Worm (Caenorhabditis elegans) whole organism, L1 larva: Measurements from ENCODE around the gene nlp-24.
A peak's percentile ranks its signal among the peaks of the same experiment; 100 is the strongest.

ENCODE experiments used
- C16A3.4 ChIP-seq: fragments of 150-350 bp; optimal IDR thresholded peaks from 2 replicates; lab custom pipeline; 2014; ENCODE audit warnings: missing biosample characterization, missing genetic modification characterization
- F16B12.6 ChIP-seq: fragments of 150-350 bp; optimal IDR thresholded peaks from 2 replicates; lab custom pipeline; 2014; ENCODE audit warnings: missing biosample characterization, missing genetic modification characterization
- aly-2 ChIP-seq: fragments of 150-350 bp; optimal IDR thresholded peaks from 2 replicates; lab custom pipeline; 2014; ENCODE audit warnings: missing biosample characterization, missing genetic modification characterization
- blmp-1 ChIP-seq: fragments of 150-350 bp; optimal IDR thresholded peaks from 2 replicates; lab custom pipeline; 2014; ENCODE audit warnings: missing biosample characterization, missing genetic modification characterization
- ceh-90 ChIP-seq: sonication (generic microtip); optimal IDR thresholded peaks from 2 replicates; lab custom pipeline; 2016; ENCODE audit warnings: missing genetic modification characterization, missing compliant biosample characterization
- ces-1 ChIP-seq: fragments of 150-350 bp; optimal IDR thresholded peaks from 2 replicates; lab custom pipeline; 2014; ENCODE audit warnings: missing biosample characterization, missing genetic modification reagents, missing genetic modification characterization
- dpl-1 ChIP-seq, 3 experiments: fragments of 150-350 bp in 2 of 3; sonication (generic microtip) in 1 of 3; optimal IDR thresholded peaks; 2 replicates each; lab custom pipeline; 2014 to 2017; ENCODE audit warnings: missing biosample characterization in 3 of 3, missing genetic modification characterization in 3 of 3, missing genetic modification reagents in 3 of 3
- efl-1 ChIP-seq, 4 experiments: fragments of 150-350 bp; optimal IDR thresholded peaks in 3 of 4; peaks in 1 of 4; 1 replicate in 1 of 4; 2 replicates in 3 of 4; lab custom pipeline; 2014; ENCODE audit warnings: missing biosample characterization in 2 of 4, missing genetic modification characterization in 2 of 4, missing genetic modification reagents in 2 of 4
- efl-3 ChIP-seq: fragments of 200-800 bp; sonication (Bioruptor generic); optimal IDR thresholded peaks from 2 replicates; lab custom pipeline; 2018; ENCODE audit warnings: mild to moderate bottlenecking, missing genetic modification characterization, missing compliant biosample characterization
- elt-2 ChIP-seq: sonication (generic microtip); optimal IDR thresholded peaks from 2 replicates; lab custom pipeline; 2016; ENCODE audit warnings: missing genetic modification characterization, mild to moderate bottlenecking, inconsistent platforms, missing compliant biosample characterization, missing genetic modification reagents
- elt-3 ChIP-seq, 6 experiments: fragments of 150-350 bp in 1 of 6; sonication (generic microtip); optimal IDR thresholded peaks; 2 replicates each; lab custom pipeline; 2017 to 2018; ENCODE audit warnings: missing biosample characterization in 6 of 6, missing genetic modification characterization in 6 of 6, inconsistent platforms in 1 of 6
- ets-5 ChIP-seq: fragments of 200-800 bp; sonication (Bioruptor generic); IDR thresholded peaks from 2 replicates; pipeline ENCODE4 v1.3.6; 2022; ENCODE audit warnings: missing genetic modification characterization, missing compliant biosample characterization
- fkh-10 ChIP-seq: sonication (generic microtip); optimal IDR thresholded peaks from 2 replicates; lab custom pipeline; 2017; ENCODE audit warnings: missing biosample characterization, missing genetic modification reagents, missing genetic modification characterization
- fkh-4 ChIP-seq: sonication (generic microtip); optimal IDR thresholded peaks from 2 replicates; lab custom pipeline; 2016; ENCODE audit warnings: missing compliant biosample characterization, missing genetic modification characterization, borderline replicate concordance
- grh-1 ChIP-seq: fragments of 200-800 bp; sonication (Bioruptor generic); IDR thresholded peaks from 2 replicates; pipeline ENCODE4 v1.3.6; 2022; ENCODE audit warnings: missing genetic modification reagents, missing genetic modification characterization, missing compliant biosample characterization
- lin-35 ChIP-seq, 2 experiments: fragments of 150-350 bp; optimal IDR thresholded peaks; 2 replicates each; lab custom pipeline; 2014; ENCODE audit warnings: missing biosample characterization in 2 of 2, missing genetic modification characterization in 2 of 2, missing genetic modification reagents in 2 of 2
- lir-3 ChIP-seq: sonication (generic microtip); optimal IDR thresholded peaks from 2 replicates; lab custom pipeline; 2016; ENCODE audit warnings: mild to moderate bottlenecking, missing genetic modification characterization, moderate library complexity, missing compliant biosample characterization; ENCODE audit not compliant: poor library complexity
- mef-2 ChIP-seq: fragments of 150-350 bp; optimal IDR thresholded peaks from 2 replicates; lab custom pipeline; 2014; ENCODE audit warnings: missing biosample characterization, missing genetic modification characterization
- mep-1 ChIP-seq: fragments of 150-350 bp; optimal IDR thresholded peaks from 2 replicates; lab custom pipeline; 2014; ENCODE audit warnings: missing biosample characterization, missing genetic modification characterization
- nhr-11 ChIP-seq: fragments of 150-350 bp; optimal IDR thresholded peaks from 2 replicates; lab custom pipeline; 2014; ENCODE audit warnings: missing biosample characterization, missing genetic modification characterization
- nhr-12 ChIP-seq: sonication (generic microtip); optimal IDR thresholded peaks from 2 replicates; lab custom pipeline; 2017; ENCODE audit warnings: missing biosample characterization, missing genetic modification characterization
- nhr-19 ChIP-seq: fragments of 200-800 bp; sonication (Bioruptor generic); conservative IDR thresholded peaks from 2 replicates; pipeline ENCODE4 v1.3.6; 2022; ENCODE audit warnings: missing genetic modification characterization, missing compliant biosample characterization
- nhr-20 ChIP-seq: sonication (generic microtip); optimal IDR thresholded peaks from 2 replicates; lab custom pipeline; 2016; ENCODE audit warnings: mild to moderate bottlenecking, missing genetic modification characterization, missing compliant biosample characterization
- nhr-237 ChIP-seq: fragments of 150-350 bp; optimal IDR thresholded peaks from 2 replicates; lab custom pipeline; 2014; ENCODE audit warnings: missing biosample characterization, missing genetic modification characterization
- nhr-71 ChIP-seq: sonication (generic microtip); optimal IDR thresholded peaks from 2 replicates; lab custom pipeline; 2016; ENCODE audit warnings: mild to moderate bottlenecking, missing genetic modification characterization, moderate library complexity, missing compliant biosample characterization
- nhr-76 ChIP-seq: sonication (generic microtip); optimal IDR thresholded peaks from 2 replicates; lab custom pipeline; 2017; ENCODE audit warnings: missing biosample characterization, missing genetic modification characterization
- nhr-77 ChIP-seq: fragments of 150-350 bp; optimal IDR thresholded peaks from 2 replicates; lab custom pipeline; 2014; ENCODE audit warnings: missing biosample characterization, missing genetic modification characterization
- nhr-90 ChIP-seq: sonication (generic microtip); optimal IDR thresholded peaks from 2 replicates; lab custom pipeline; 2016; ENCODE audit warnings: mild to moderate bottlenecking, missing genetic modification characterization, missing compliant biosample characterization; ENCODE audit not compliant: poor library complexity
- pag-3 ChIP-seq: sonication (generic microtip); optimal IDR thresholded peaks from 2 replicates; lab custom pipeline; 2017; ENCODE audit warnings: missing genetic modification characterization, mild to moderate bottlenecking, missing compliant biosample characterization, antibody characterized with exemption, borderline replicate concordance; ENCODE audit not compliant: insufficient read depth
- pqm-1 ChIP-seq: sonication (generic microtip); optimal IDR thresholded peaks from 3 replicates; lab custom pipeline; 2017; ENCODE audit warnings: missing biosample characterization, missing genetic modification characterization
- rnt-1 ChIP-seq: sonication (generic microtip); optimal IDR thresholded peaks from 2 replicates; lab custom pipeline; 2016; ENCODE audit warnings: mild to moderate bottlenecking, missing genetic modification characterization, moderate library complexity, missing compliant biosample characterization
- snpc-4 ChIP-seq: fragments of 150-350 bp; optimal IDR thresholded peaks from 2 replicates; lab custom pipeline; 2014; ENCODE audit warnings: missing biosample characterization, missing genetic modification characterization
- sptf-1 ChIP-seq: fragments of 150-350 bp; optimal IDR thresholded peaks from 2 replicates; lab custom pipeline; 2014; ENCODE audit warnings: missing biosample characterization, missing genetic modification characterization
- sup-37 ChIP-seq: fragments of 200-800 bp; sonication (Bioruptor generic); optimal IDR thresholded peaks from 2 replicates; lab custom pipeline; 2018; ENCODE audit warnings: mild to moderate bottlenecking, missing genetic modification characterization, missing compliant biosample characterization
- swsn-7 ChIP-seq: sonication (generic microtip); optimal IDR thresholded peaks from 2 replicates; lab custom pipeline; 2016; ENCODE audit warnings: missing genetic modification characterization, missing compliant biosample characterization
- tlp-1 ChIP-seq: fragments of 150-350 bp; optimal IDR thresholded peaks from 2 replicates; lab custom pipeline; 2014; ENCODE audit warnings: missing biosample characterization, missing genetic modification characterization
- zip-4 ChIP-seq: fragments of 200-800 bp; sonication (Bioruptor generic); optimal IDR thresholded peaks from 2 replicates; lab custom pipeline; 2018; ENCODE audit warnings: mild to moderate bottlenecking, missing genetic modification characterization, moderate library complexity, missing compliant biosample characterization
- ztf-11 ChIP-seq, 2 experiments: sonication (generic microtip); optimal IDR thresholded peaks; 2 replicates each; lab custom pipeline; 2016 to 2017; ENCODE audit warnings: missing genetic modification characterization in 2 of 2, missing biosample characterization in 1 of 2, missing compliant biosample characterization in 1 of 2

The nlp-24 gene

DNA sequence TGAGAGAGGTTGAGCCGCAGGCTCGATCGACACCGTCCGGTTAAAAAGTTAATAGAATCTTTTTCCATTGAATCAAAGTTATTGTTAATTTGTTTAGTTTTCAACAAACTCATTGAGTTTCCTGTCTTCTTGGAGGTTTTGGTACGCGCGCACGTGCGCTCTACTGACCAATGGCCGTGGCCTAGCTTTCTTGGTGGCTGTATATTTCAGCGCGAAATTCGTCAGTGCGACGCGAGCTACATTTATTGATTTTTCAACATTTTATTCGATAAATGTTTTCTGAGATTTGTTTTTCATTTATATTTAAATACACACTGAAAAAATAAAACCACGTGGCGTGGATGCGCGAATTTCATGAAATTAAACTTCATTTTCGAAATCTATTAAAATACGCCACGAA is 28.0 kb downstream of the nlp-24 start, which contains the start of gene bir-1 (continued):
- TF ChIP-seq elt-2 (tag; lab: Kevin White, UChicago) (no peak), tlp-1 (no peak), nhr-237 (no peak), C16A3.4 (tag; lab: Kevin White, UChicago) (peak; percentile 72), F16B12.6 (tag; lab: Kevin White, UChicago) (no peak), aly-2 (tag; lab: Kevin White, UChicago) (no peak), zip-4 (GFP tag; lab: Kevin White, UChicago) (no peak), fkh-4 (tag; lab: Kevin White, UChicago) (peak; percentile 24)

DNA sequence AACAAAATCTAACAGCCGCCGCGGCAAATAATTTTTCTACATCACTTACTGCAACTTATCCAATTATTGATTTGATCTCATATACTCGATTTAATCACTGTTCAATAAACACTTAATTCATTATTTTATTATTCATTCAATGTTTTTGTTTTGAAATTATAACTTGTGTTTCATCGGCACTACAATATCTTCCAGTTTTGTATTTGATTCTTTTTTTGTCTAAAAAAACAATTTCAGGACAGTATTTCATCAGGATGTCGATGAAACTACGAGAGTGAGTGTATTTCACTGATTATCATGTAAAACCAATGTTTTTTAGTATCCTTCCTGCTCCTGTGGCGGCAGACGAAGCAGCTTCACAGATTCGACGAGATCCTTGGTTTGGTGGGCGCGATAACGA is 29.1 kb downstream of the nlp-24 start, which contains the start of gene skp-1:
Gene skp-1, plus strand, starts transcription at position 238 of the 400 bp plus-strand sequence.
- no peak for TF ChIP-seq pag-3 (tag; lab: Kevin White, UChicago)
- TF ChIP-seq fkh-4 (tag; lab: Kevin White, UChicago), result no peak

DNA sequence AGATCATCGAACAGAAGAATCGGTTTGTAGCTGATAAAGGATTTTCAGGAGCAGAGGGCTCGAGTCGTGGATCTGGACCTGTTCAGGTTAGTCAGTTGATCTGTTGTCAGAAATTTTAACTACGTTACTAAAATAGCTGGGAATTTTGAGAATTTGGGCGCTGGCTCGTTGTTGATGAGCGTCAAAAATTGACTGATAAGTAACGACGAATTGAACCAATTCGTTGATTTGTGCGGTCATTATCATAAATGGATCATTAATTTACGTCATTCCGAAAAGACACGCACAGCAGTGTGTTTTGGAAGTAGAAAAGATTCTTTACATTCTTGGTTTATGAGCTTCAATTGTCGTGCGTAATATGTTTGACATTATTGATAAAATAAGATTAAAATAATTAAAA is 31.6 kb downstream of the nlp-24 start:
- TF ChIP-seq sptf-1 (tag; lab: Kevin White, UChicago) (no peak), pqm-1 (tag; lab: Kevin White, UChicago) (peak; percentile 1)
- TF ChIP-seq, all 84 proteins: peak for 1

DNA sequence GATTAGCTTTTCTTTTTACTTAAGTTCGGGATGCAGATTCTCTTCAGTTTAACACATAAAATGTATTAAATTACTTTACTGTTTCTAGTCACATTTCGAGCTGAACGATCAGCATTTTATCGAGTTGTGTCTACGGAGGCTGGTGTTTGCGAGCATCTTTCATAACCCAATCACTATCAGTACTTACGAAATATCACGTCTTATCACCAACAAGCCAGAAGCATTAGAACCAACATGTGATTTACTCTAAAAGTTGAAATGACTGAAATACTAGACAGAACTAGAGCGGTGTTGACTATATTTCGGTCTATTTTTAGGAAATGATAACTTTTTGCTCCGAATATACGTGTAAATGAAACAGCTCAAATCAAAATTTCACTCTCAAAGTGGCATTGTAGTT is 32.3 kb downstream of the nlp-24 start:
- TF ChIP-seq swsn-7 (tag; lab: Kevin White, UChicago) (no peak), nhr-11 (no peak), nhr-19 (GFP tag; lab: Robert Waterston, UW) (no peak), blmp-1 (no peak), nhr-90 (tag; lab: Kevin White, UChicago) (peak; percentile 8), lin-35 (GFP tag; optimal IDR thresholded peaks at IDR 0.05; lab: Kevin White, UChicago) (peak in 1 of 2 experiments; percentile 42), mef-2 (tag; lab: Kevin White, UChicago) (no peak), ceh-90 (tag; lab: Kevin White, UChicago) (no peak), efl-3 (GFP tag; lab: Kevin White, UChicago) (no peak), F16B12.6 (tag; lab: Kevin White, UChicago) (no peak), dpl-1 (GFP tag; optimal IDR thresholded peaks at IDR 0.05; lab: Kevin White, UChicago) (no peak), nhr-71 (tag; lab: Kevin White, UChicago) (peak; percentile 19), snpc-4 (tag; lab: Kevin White, UChicago) (no peak), pqm-1 (tag; lab: Kevin White, UChicago) (peak; percentile 32), nhr-77 (no peak), nhr-20 (tag; lab: Kevin White, UChicago) (peak; percentile 49), aly-2 (tag; lab: Kevin White, UChicago) (no peak), efl-1 (optimal IDR thresholded peaks at IDR 0.05; lab: Kevin White, UChicago) (no peak), efl-1 (GFP tag; optimal IDR thresholded peaks at IDR 0.05 in 1 of 2; lab: Kevin White, UChicago) (no peak), elt-3 (tag; optimal IDR thresholded peaks at IDR 0.05; lab: Kevin White, UChicago) (no peak), mep-1 (tag; lab: Kevin White, UChicago) (no peak), lir-3 (tag; lab: Kevin White, UChicago) (no peak), ztf-11 (tag; optimal IDR thresholded peaks at IDR 0.05; lab: Kevin White, UChicago) (no peak), tlp-1 (no peak), nhr-76 (tag; lab: Kevin White, UChicago) (no peak), sptf-1 (tag; lab: Kevin White, UChicago) (no peak), sup-37 (GFP tag; lab: Kevin White, UChicago) (no peak), elt-2 (tag; lab: Kevin White, UChicago) (peak; percentile 89)

DNA sequence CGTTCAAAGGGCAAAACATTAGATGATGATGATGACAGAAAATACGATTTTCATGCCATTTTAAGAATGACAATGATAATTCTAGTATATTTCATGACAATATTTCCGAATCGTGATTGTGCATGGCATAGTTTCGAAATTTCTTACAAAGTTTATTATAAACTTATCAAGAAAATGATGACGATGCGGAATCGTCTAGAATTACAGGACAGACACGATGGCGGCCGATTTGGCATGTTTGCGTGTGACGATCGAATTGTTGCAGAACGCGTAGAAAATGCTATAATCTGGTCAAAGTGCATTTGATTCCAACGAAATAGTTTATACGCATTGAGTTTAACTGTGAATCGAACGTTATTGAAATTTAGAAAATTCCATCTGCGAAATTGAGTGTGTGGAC is 33.1 kb downstream of the nlp-24 start:
- no peak for TF ChIP-seq rnt-1 (tag; lab: Kevin White, UChicago)
- TF ChIP-seq zip-4 (GFP tag; lab: Kevin White, UChicago), result no peak
- TF ChIP-seq ces-1 (GFP tag; lab: Kevin White, UChicago), result no peak
- no peak for TF ChIP-seq pag-3 (tag; lab: Kevin White, UChicago)
- no peak for TF ChIP-seq ets-5 (GFP tag; lab: Robert Waterston, UW)
- no peak for TF ChIP-seq nhr-12 (tag; lab: Kevin White, UChicago)
- peak; percentile 75 for TF ChIP-seq elt-2 (tag; lab: Kevin White, UChicago)
- TF ChIP-seq nhr-20 (tag; lab: Kevin White, UChicago), result peak; percentile 27
- no peak for TF ChIP-seq blmp-1
- no peak for TF ChIP-seq nhr-19 (GFP tag; lab: Robert Waterston, UW)
- TF ChIP-seq aly-2 (tag; lab: Kevin White, UChicago), result no peak
- no peak for TF ChIP-seq fkh-10 (GFP tag; lab: Kevin White, UChicago)
- no peak for TF ChIP-seq efl-1 (optimal IDR thresholded peaks at IDR 0.05; lab: Kevin White, UChicago)
- peak in 1 of 2 experiments; percentile 19 for TF ChIP-seq efl-1 (GFP tag; optimal IDR thresholded peaks at IDR 0.05 in 1 of 2; lab: Kevin White, UChicago)
- TF ChIP-seq mep-1 (tag; lab: Kevin White, UChicago), result no peak
- TF ChIP-seq grh-1 (GFP tag; lab: Robert Waterston, UW), result no peak
- no peak for TF ChIP-seq fkh-4 (tag; lab: Kevin White, UChicago)
- TF ChIP-seq, all 84 proteins: peak for 3
